Worm (Caenorhabditis elegans): ENCODE results near the gene flad-1.

ce11 chrII:9937611-9938010, 6.3 kb upstream of the flad-1 start:
- TF ChIP-seq W03F9.2 (tag; optimal IDR thresholded peaks at IDR 0.05) (peak; percentile 66), dao-5 (tag; optimal IDR thresholded peaks at IDR 0.05) (no peak), him-1 (tag; optimal IDR thresholded peaks at IDR 0.05) (no peak)
